Fruit fly (Drosophila melanogaster) whole organism, embryonic: ENCODE measurements around the gene hang.

Experiments
- BtbVII ChIP-seq: fragments of 200-800 bp; sonication (Bioruptor generic); optimal IDR thresholded peaks from 3 replicates; lab custom pipeline; 2017; ENCODE audit warnings: missing biosample characterization, mild to moderate bottlenecking, missing genetic modification characterization
- CG12236 ChIP-seq: fragments of 200-800 bp; sonication (Bioruptor generic); optimal IDR thresholded peaks from 2 replicates; lab custom pipeline; 2016; ENCODE audit warnings: missing biosample characterization, missing genetic modification characterization
- CG12744 ChIP-seq: fragments of 200-800 bp; sonication (Bioruptor generic); optimal IDR thresholded peaks from 2 replicates; lab custom pipeline; 2016; ENCODE audit warnings: missing biosample characterization, missing genetic modification characterization
- CG13775 ChIP-seq: fragments of 200-800 bp; sonication (Bioruptor generic); optimal IDR thresholded peaks from 3 replicates; lab custom pipeline; 2017; ENCODE audit warnings: missing biosample characterization, mild to moderate bottlenecking, missing genetic modification characterization
- CG14710 ChIP-seq: fragments of 200-800 bp; sonication (Bioruptor generic); optimal IDR thresholded peaks from 3 replicates; lab custom pipeline; 2019; ENCODE audit warnings: missing biosample characterization, mild to moderate bottlenecking, missing genetic modification characterization, moderate library complexity
- CG15073 ChIP-seq: fragments of 200-800 bp; sonication (Bioruptor generic); optimal IDR thresholded peaks from 2 replicates; lab custom pipeline; 2016; ENCODE audit warnings: missing biosample characterization, missing genetic modification characterization
- CG17359 ChIP-seq: fragments of 200-800 bp; sonication (Bioruptor generic); optimal IDR thresholded peaks from 3 replicates; lab custom pipeline; 2018; ENCODE audit warnings: missing biosample characterization, mild to moderate bottlenecking, missing genetic modification characterization, moderate library complexity
- CG18262 ChIP-seq: fragments of 200-800 bp; optimal IDR thresholded peaks from 3 replicates; lab custom pipeline; 2019; ENCODE audit warnings: missing biosample characterization, mild to moderate bottlenecking, missing genetic modification characterization, moderate library complexity
- CG18619 ChIP-seq: fragments of 200-800 bp; sonication (Bioruptor generic); optimal IDR thresholded peaks from 3 replicates; lab custom pipeline; 2017; ENCODE audit warnings: missing biosample characterization, mild to moderate bottlenecking, missing genetic modification characterization
- CG18764 ChIP-seq: fragments of 200-800 bp; sonication (Bioruptor generic); optimal IDR thresholded peaks from 3 replicates; lab custom pipeline; 2016; ENCODE audit warnings: missing biosample characterization, missing genetic modification characterization
- CG2116 ChIP-seq: fragments of 200-800 bp; sonication (Bioruptor generic); optimal IDR thresholded peaks from 3 replicates; lab custom pipeline; 2018; ENCODE audit warnings: missing biosample characterization, mild to moderate bottlenecking, missing genetic modification characterization
- CG32767 ChIP-seq: fragments of 200-800 bp; sonication (Bioruptor generic); IDR thresholded peaks from 2 replicates; pipeline ENCODE4 v1.3.6; 2022; ENCODE audit warnings: missing biosample characterization, missing genetic modification characterization
- CG42726 ChIP-seq: fragments of 200-800 bp; sonication (Bioruptor generic); IDR thresholded peaks from 2 replicates; pipeline ENCODE4 v1.3.6; 2022; ENCODE audit warnings: missing biosample characterization, missing genetic modification characterization; ENCODE audit not compliant: partially characterized antibody
- CG4854 ChIP-seq: fragments of 200-800 bp; sonication (Bioruptor generic); optimal IDR thresholded peaks from 2 replicates; lab custom pipeline; 2016; ENCODE audit warnings: missing biosample characterization, missing genetic modification characterization, inconsistent platforms
- CG6689 ChIP-seq: fragments of 200-800 bp; sonication (Bioruptor generic); IDR thresholded peaks from 2 replicates; pipeline ENCODE4 v1.3.6; 2022; ENCODE audit warnings: missing biosample characterization, missing genetic modification characterization
- CG7372 ChIP-seq: fragments of 200-800 bp; sonication (Bioruptor generic); IDR thresholded peaks from 2 replicates; pipeline ENCODE4 v1.3.6; 2022; ENCODE audit warnings: missing biosample characterization, missing genetic modification characterization
- CG7928 ChIP-seq: fragments of 200-800 bp; sonication (Bioruptor generic); optimal IDR thresholded peaks from 2 replicates; lab custom pipeline; 2017; ENCODE audit warnings: missing biosample characterization, mild to moderate bottlenecking, missing genetic modification characterization
- CG7987 ChIP-seq: fragments of 200-800 bp; sonication (Bioruptor generic); optimal IDR thresholded peaks from 2 replicates; lab custom pipeline; 2018; ENCODE audit warnings: missing biosample characterization, mild to moderate bottlenecking, missing genetic modification characterization, moderate library complexity
- CG8478 ChIP-seq: fragments of >200 bp; optimal IDR thresholded peaks from 2 replicates; lab custom pipeline; 2018
- CHES-1-like ChIP-seq: fragments of 200-800 bp; sonication (Bioruptor generic); optimal IDR thresholded peaks from 2 replicates; lab custom pipeline; 2016; ENCODE audit warnings: missing biosample characterization, missing genetic modification characterization
- Doc3 ChIP-seq: fragments of 200-800 bp; sonication (Bioruptor generic); IDR thresholded peaks from 3 replicates; pipeline ENCODE4 v1.3.6; 2022; ENCODE audit warnings: missing biosample characterization, missing genetic modification characterization; ENCODE audit not compliant: partially characterized antibody
- Dp ChIP-seq: fragments of 200-800 bp; sonication (Bioruptor generic); optimal IDR thresholded peaks from 2 replicates; lab custom pipeline; 2018; ENCODE audit warnings: missing biosample characterization, mild to moderate bottlenecking, missing genetic modification characterization, moderate library complexity
- Dref ChIP-seq: fragments of 200-800 bp; sonication (Bioruptor generic); IDR thresholded peaks from 2 replicates; pipeline ENCODE4 v1.3.6; 2022; ENCODE audit warnings: missing biosample characterization, missing genetic modification characterization
- E2f1 ChIP-seq: fragments of 200-800 bp; sonication (Bioruptor generic); IDR thresholded peaks from 2 replicates; pipeline ENCODE4 v1.3.6; 2022; ENCODE audit warnings: missing biosample characterization, missing genetic modification characterization
- Gug ChIP-seq: fragments of 200-800 bp; sonication (Bioruptor generic); IDR thresholded peaks from 4 replicates; pipeline ENCODE4 v1.3.6; 2022; ENCODE audit warnings: missing biosample characterization, missing genetic modification characterization
- Hand ChIP-seq: fragments of 200-800 bp; sonication (Bioruptor generic); optimal IDR thresholded peaks from 2 replicates; lab custom pipeline; 2017; ENCODE audit warnings: mild to moderate bottlenecking, missing biosample characterization, missing genetic modification reagents, missing genetic modification characterization
- Mrtf ChIP-seq: fragments of 200-800 bp; sonication (Bioruptor generic); IDR thresholded peaks from 3 replicates; pipeline ENCODE4 v1.3.6; 2022; ENCODE audit warnings: missing biosample characterization, missing genetic modification characterization
- NfI ChIP-seq: fragments of 200-800 bp; sonication (Bioruptor generic); optimal IDR thresholded peaks from 3 replicates; lab custom pipeline; 2018; ENCODE audit warnings: missing biosample characterization, mild to moderate bottlenecking, missing genetic modification characterization, moderate library complexity
- TFAM ChIP-seq: fragments of 200-800 bp; sonication (Bioruptor generic); optimal IDR thresholded peaks from 2 replicates; lab custom pipeline; 2017; ENCODE audit warnings: missing biosample characterization, missing genetic modification characterization, inconsistent platforms
- Taf1 ChIP-seq: fragments of 200-800 bp; sonication (Bioruptor generic); IDR thresholded peaks from 2 replicates; pipeline ENCODE4 v1.3.6; 2022; ENCODE audit warnings: missing biosample characterization, missing genetic modification characterization
- YL-1 ChIP-seq: fragments of 200-800 bp; sonication (Bioruptor generic); optimal IDR thresholded peaks from 3 replicates; lab custom pipeline; 2017; ENCODE audit warnings: missing biosample characterization, mild to moderate bottlenecking, missing genetic modification characterization
- ab ChIP-seq: fragments of 200-800 bp; sonication (Bioruptor generic); optimal IDR thresholded peaks from 2 replicates; lab custom pipeline; 2016; ENCODE audit warnings: missing biosample characterization, missing genetic modification characterization
- amos ChIP-seq: fragments of 200-800 bp; sonication (Bioruptor generic); IDR thresholded peaks from 2 replicates; pipeline ENCODE4 v1.3.6; 2022; ENCODE audit warnings: missing biosample characterization, missing genetic modification characterization; ENCODE audit not compliant: partially characterized antibody
- bigmax ChIP-seq: fragments of 200-800 bp; sonication (Bioruptor generic); optimal IDR thresholded peaks from 2 replicates; lab custom pipeline; 2018; ENCODE audit warnings: missing biosample characterization, mild to moderate bottlenecking, missing genetic modification characterization
- chm ChIP-seq: fragments of 200-800 bp; sonication (Bioruptor generic); IDR thresholded peaks from 2 replicates; pipeline ENCODE4 v1.3.6; 2022; ENCODE audit warnings: missing biosample characterization, missing genetic modification characterization
- dm ChIP-seq: fragments of 200-800 bp; sonication (Bioruptor generic); optimal IDR thresholded peaks from 3 replicates; lab custom pipeline; 2016; ENCODE audit warnings: missing biosample characterization, missing genetic modification characterization
- ewg ChIP-seq: fragments of 200-800 bp; sonication (Bioruptor generic); optimal IDR thresholded peaks from 3 replicates; lab custom pipeline; 2017; ENCODE audit warnings: mild to moderate bottlenecking, missing biosample characterization, missing genetic modification reagents, missing genetic modification characterization
- fd3F ChIP-seq: fragments of 200-800 bp; sonication (Bioruptor generic); optimal IDR thresholded peaks from 2 replicates; lab custom pipeline; 2018; ENCODE audit warnings: missing biosample characterization, mild to moderate bottlenecking, missing genetic modification characterization, moderate library complexity
- fru ChIP-seq: fragments of >200 bp; optimal IDR thresholded peaks from 2 replicates; lab custom pipeline; 2017
- gce ChIP-seq: fragments of 200-800 bp; sonication (Bioruptor generic); IDR thresholded peaks from 3 replicates; pipeline ENCODE4 v1.3.6; 2022; ENCODE audit warnings: missing biosample characterization, missing genetic modification characterization
- inv ChIP-seq: fragments of 200-800 bp; sonication (Bioruptor generic); IDR thresholded peaks from 2 replicates; pipeline ENCODE4 v1.3.6; 2022; ENCODE audit warnings: missing biosample characterization, missing genetic modification characterization; ENCODE audit not compliant: partially characterized antibody
- luna ChIP-seq: fragments of 200-800 bp; sonication (Bioruptor generic); optimal IDR thresholded peaks from 2 replicates; lab custom pipeline; 2016; ENCODE audit warnings: missing biosample characterization, missing genetic modification characterization
- nmo ChIP-seq: fragments of 200-800 bp; sonication (Bioruptor generic); optimal IDR thresholded peaks from 2 replicates; lab custom pipeline; 2018; ENCODE audit warnings: missing biosample characterization, mild to moderate bottlenecking, missing genetic modification characterization, moderate library complexity
- row ChIP-seq: fragments of 200-800 bp; sonication (Bioruptor generic); IDR thresholded peaks from 3 replicates; pipeline ENCODE4 v1.3.6; 2022; ENCODE audit warnings: missing biosample characterization, missing genetic modification characterization
- scrt ChIP-seq: fragments of 200-800 bp; sonication (Bioruptor generic); optimal IDR thresholded peaks from 2 replicates; lab custom pipeline; 2018; ENCODE audit warnings: missing biosample characterization, mild to moderate bottlenecking, missing genetic modification characterization, moderate library complexity
- sens ChIP-seq: fragments of 200-800 bp; sonication (Bioruptor generic); peaks from one replicate; lab custom pipeline; 2016; ENCODE audit warnings: missing biosample characterization, missing genetic modification characterization
- so ChIP-seq: fragments of 200-800 bp; sonication (Bioruptor generic); IDR thresholded peaks from 3 replicates; pipeline ENCODE4 v1.3.6; 2022; ENCODE audit warnings: missing biosample characterization, missing genetic modification characterization
- twi ChIP-seq: fragments of 200-800 bp; optimal IDR thresholded peaks from 2 replicates; lab custom pipeline; 2019; ENCODE audit warnings: missing biosample characterization, mild to moderate bottlenecking, missing genetic modification characterization, moderate library complexity
- unc-4 ChIP-seq: fragments of 200-800 bp; sonication (Bioruptor generic); IDR thresholded peaks from 2 replicates; pipeline ENCODE4 v1.3.6; 2022; ENCODE audit warnings: missing biosample characterization, missing genetic modification characterization; ENCODE audit not compliant: partially characterized antibody

Gene hang

dm6 chrX:16448252-16449191 is 25.9 kb downstream of the hang start, which contains the start of the genes CG34015 and eIF4H1 (continued):
- peak; percentile 89 for TF ChIP-seq CG8478 (lab: Kevin White, UChicago)
- TF ChIP-seq TFAM, result no peak
- TF ChIP-seq inv (GFP tag; lab: Robert Waterston, UW), result peak; percentile 50; the same call in 1 of the 2 replicates
- no peak for TF ChIP-seq CG7372 (GFP tag; lab: Robert Waterston, UW)
- TF ChIP-seq CG14710, result peak; percentile 100
- TF ChIP-seq scrt (GFP tag; lab: Kevin White, UChicago), result no peak
- TF ChIP-seq CHES-1-like (GFP tag; lab: Kevin White, UChicago), result no peak
- no peak for TF ChIP-seq CG18619
- no peak for TF ChIP-seq CG32767 (GFP tag; lab: Robert Waterston, UW)
- TF ChIP-seq CG7987 (GFP tag; lab: Kevin White, UChicago), result peak; percentile 22
- peak; percentile 64 for TF ChIP-seq Dref
- no peak for TF ChIP-seq CG12744 (GFP tag; lab: Kevin White, UChicago)
- TF ChIP-seq fru, result no peak
- 0 out of 3 replicates have a peak, but pooled peaks have one; percentile 11 for TF ChIP-seq row
- TF ChIP-seq bigmax (GFP tag; lab: Kevin White, UChicago), result peak; percentile 8
- TF ChIP-seq E2f1 (GFP tag; lab: Robert Waterston, UW), result no peak
- TF ChIP-seq sens (GFP tag; lab: Kevin White, UChicago), result peak; percentile 63
- peak; percentile 76 for TF ChIP-seq YL-1 (GFP tag; lab: Kevin White, UChicago)
- no peak for TF ChIP-seq so
- peak; percentile 74 for TF ChIP-seq amos (GFP tag; lab: Robert Waterston, UW)
- TF ChIP-seq gce (GFP tag; lab: Robert Waterston, UW), result no peak
- no peak for TF ChIP-seq CG12236 (GFP tag; lab: Kevin White, UChicago)
- TF ChIP-seq CG17359 (tag; lab: Kevin White, UChicago), result no peak
- no peak for TF ChIP-seq BtbVII (GFP tag; lab: Kevin White, UChicago)
- peak; percentile 48 for TF ChIP-seq Dp (GFP tag; lab: Kevin White, UChicago)
- TF ChIP-seq NfI (GFP tag; lab: Kevin White, UChicago), result no peak
- TF ChIP-seq CG18262 (tag; lab: Kevin White, UChicago), result peak; percentile 2
- no peak for TF ChIP-seq Gug (GFP tag; lab: Robert Waterston, UW)
- no peak for TF ChIP-seq ab (GFP tag; lab: Kevin White, UChicago)
- TF ChIP-seq CG6689 (GFP tag; lab: Robert Waterston, UW), result no peak
- TF ChIP-seq Doc3 (GFP tag; lab: Robert Waterston, UW), result peak; percentile 53; the same call in 1 of the 3 replicates
- peak; percentile 41 for TF ChIP-seq nmo (GFP tag; lab: Kevin White, UChicago)
- no peak for TF ChIP-seq CG7928 (GFP tag; lab: Kevin White, UChicago)
- no peak for TF ChIP-seq Mrtf (GFP tag; lab: Robert Waterston, UW)
- no peak for TF ChIP-seq CG13775 (GFP tag; lab: Kevin White, UChicago)
- TF ChIP-seq CG18764, result no peak
- peak; percentile 70 for TF ChIP-seq dm
- TF ChIP-seq luna, result no peak
- TF ChIP-seq Hand (GFP tag; lab: Kevin White, UChicago), result no peak
- TF ChIP-seq CG15073 (GFP tag; lab: Kevin White, UChicago), result no peak
- TF ChIP-seq CG4854 (GFP tag; lab: Kevin White, UChicago), result no peak
- no peak for TF ChIP-seq twi (tag; lab: Kevin White, UChicago)
- TF ChIP-seq Taf1, result no peak
- TF ChIP-seq CG42726 (GFP tag; lab: Robert Waterston, UW), result peak; percentile 21; the same call in 1 of the 2 replicates
- no peak for TF ChIP-seq chm (GFP tag; lab: Robert Waterston, UW)
- peak; percentile 73 for TF ChIP-seq unc-4 (GFP tag; lab: Robert Waterston, UW)
- peak; percentile 92 for TF ChIP-seq CG2116 (GFP tag; lab: Kevin White, UChicago)
- peak; percentile 92 for TF ChIP-seq ewg (GFP tag; lab: Kevin White, UChicago)
- TF ChIP-seq fd3F (GFP tag; lab: Kevin White, UChicago), result no peak
